Worm (Caenorhabditis elegans) whole organism, L2 larva: ENCODE results near the gene sec-20.

ENCODE experiments used
- alr-1 ChIP-seq: fragments of 150-350 bp; optimal IDR thresholded peaks from 2 replicates; lab custom pipeline; 2014; ENCODE audit warnings: missing biosample characterization, missing genetic modification characterization
- egl-27 ChIP-seq: sonication (generic microtip); optimal IDR thresholded peaks from 3 replicates; lab custom pipeline; 2017; ENCODE audit warnings: missing biosample characterization, missing genetic modification reagents, missing genetic modification characterization
- elt-1 ChIP-seq: fragments of 150-350 bp; optimal IDR thresholded peaks from 2 replicates; lab custom pipeline; 2014; ENCODE audit warnings: missing biosample characterization, missing genetic modification characterization
- elt-3 ChIP-seq: sonication (generic microtip); optimal IDR thresholded peaks from 2 replicates; lab custom pipeline; 2017; ENCODE audit warnings: missing biosample characterization, missing genetic modification characterization
- fos-1 ChIP-seq: fragments of 150-350 bp; optimal IDR thresholded peaks from 2 replicates; lab custom pipeline; 2014; ENCODE audit warnings: missing biosample characterization, missing genetic modification characterization
- nhr-11 ChIP-seq: fragments of 150-350 bp; optimal IDR thresholded peaks from 2 replicates; lab custom pipeline; 2014; ENCODE audit warnings: missing biosample characterization, missing genetic modification characterization
- unc-55 ChIP-seq: fragments of 150-350 bp; sonication (generic microtip); optimal IDR thresholded peaks from 3 replicates; lab custom pipeline; 2014; ENCODE audit warnings: missing biosample characterization, missing genetic modification reagents, missing genetic modification characterization
- unc-62 ChIP-seq: fragments of 150-350 bp; optimal IDR thresholded peaks from 2 replicates; lab custom pipeline; 2014; ENCODE audit warnings: missing biosample characterization, missing genetic modification reagents, missing genetic modification characterization
- zag-1 ChIP-seq: fragments of 150-350 bp; optimal IDR thresholded peaks from 2 replicates; lab custom pipeline; 2014; ENCODE audit warnings: missing biosample characterization, missing genetic modification characterization

DNA sequence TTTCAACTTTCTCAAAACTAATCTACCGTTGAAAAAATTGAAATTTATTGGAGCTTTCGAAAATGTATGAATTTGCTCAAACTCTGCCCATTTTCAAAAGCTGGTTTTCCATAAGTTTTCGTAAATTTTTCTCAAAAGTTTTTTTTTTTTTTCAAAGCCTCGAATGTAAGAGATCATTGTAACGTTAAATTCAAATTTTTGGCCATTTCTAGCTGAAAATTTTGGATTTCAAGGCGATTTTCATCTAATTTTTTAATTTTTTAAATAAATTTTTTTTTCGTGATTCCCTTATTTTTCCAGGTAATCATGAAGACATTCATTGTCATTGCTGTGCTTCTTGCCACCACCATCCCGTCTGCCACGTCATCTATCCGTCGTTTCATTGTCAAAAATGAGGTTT, 38.2 kb downstream of the sec-20 start, which contains the start of gene hpo-38:
- TF ChIP-seq elt-3 (tag; lab: Kevin White, UChicago) (no peak), unc-55 (GFP tag; lab: Kevin White, UChicago) (no peak), nhr-11 (tag; lab: Kevin White, UChicago) (no peak), unc-62 (no peak), zag-1 (no peak), elt-1 (tag; lab: Kevin White, UChicago) (no peak), egl-27 (tag; lab: Kevin White, UChicago) (no peak), fos-1 (tag; lab: Kevin White, UChicago) (no peak), alr-1 (tag; lab: Kevin White, UChicago) (no peak)
